Fruit fly (Drosophila melanogaster) whole organism, wandering third instar larva: ENCODE results near the gene Femcoat.

ENCODE experiments used
- CG9705 ChIP-seq: fragments of 200-800 bp; sonication (Bioruptor generic); optimal IDR thresholded peaks from 2 replicates; lab custom pipeline; 2018; ENCODE audit warnings: missing biosample characterization, mild to moderate bottlenecking, missing genetic modification characterization
- Hr78 ChIP-seq: fragments of >200 bp; optimal IDR thresholded peaks from 2 replicates; lab custom pipeline; 2017; ENCODE audit warnings: missing biosample characterization, missing genetic modification characterization
- OdsH ChIP-seq: fragments of 200-800 bp; sonication (Bioruptor generic); optimal IDR thresholded peaks from 2 replicates; lab custom pipeline; 2016; ENCODE audit warnings: missing biosample characterization, mild to moderate bottlenecking, missing genetic modification characterization
- lola ChIP-seq: fragments of >200 bp; optimal IDR thresholded peaks from 2 replicates; lab custom pipeline; 2017; ENCODE audit warnings: missing biosample characterization, missing genetic modification characterization
- psq ChIP-seq: fragments of 200-800 bp; sonication (Bioruptor generic); optimal IDR thresholded peaks from 3 replicates; lab custom pipeline; 2017; ENCODE audit warnings: missing biosample characterization, mild to moderate bottlenecking, missing genetic modification characterization, moderate library complexity
- woc ChIP-seq: sonication (Bioruptor generic); optimal IDR thresholded peaks from 2 replicates; lab custom pipeline; 2016; ENCODE audit warnings: missing biosample characterization, mild to moderate bottlenecking, missing genetic modification characterization

DNA sequence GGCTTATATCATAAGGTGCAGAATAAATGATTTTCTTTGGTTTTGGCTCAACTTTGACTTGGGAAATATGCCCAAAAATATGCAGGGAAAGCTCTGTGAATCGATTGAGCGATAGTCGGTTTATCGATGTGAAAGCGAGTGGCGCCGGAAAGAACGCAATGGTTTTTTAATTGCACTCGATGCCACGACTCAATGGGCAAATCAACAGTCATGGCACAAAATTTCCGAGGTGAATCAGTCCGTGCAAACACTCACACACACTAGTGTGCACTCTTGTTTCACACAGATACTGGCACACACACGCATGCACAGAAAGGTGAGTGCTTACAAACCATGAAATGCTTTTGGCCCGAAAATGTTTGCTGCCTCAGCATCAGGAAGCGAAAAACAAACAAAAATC, 2.5 kb downstream of the Femcoat start:
- TF ChIP-seq psq (GFP tag; lab: Kevin White, UChicago): no peak
- no peak for TF ChIP-seq woc (GFP tag; lab: Kevin White, UChicago)
- TF ChIP-seq Hr78 (GFP tag; lab: Kevin White, UChicago): no peak
- no peak for TF ChIP-seq CG9705
- no peak for TF ChIP-seq lola
- no peak for TF ChIP-seq OdsH (GFP tag; lab: Kevin White, UChicago)
